Fruit fly (Drosophila melanogaster) whole organism, pupa: ENCODE results near the gene CG12702.

Experiments
- CG10348 ChIP-seq: fragments of 200-800 bp; sonication (Bioruptor generic); IDR thresholded peaks from 2 replicates; pipeline ENCODE4 v1.3.6; 2022; ENCODE audit warnings: missing biosample characterization, missing genetic modification characterization
- CG12605 ChIP-seq: fragments of 200-800 bp; sonication (Bioruptor generic); IDR thresholded peaks from 2 replicates; pipeline ENCODE4 v1.3.6; 2022; ENCODE audit warnings: missing biosample characterization, missing genetic modification characterization
- CG13204 ChIP-seq: fragments of 200-800 bp; sonication (Bioruptor generic); optimal IDR thresholded peaks from 2 replicates; lab custom pipeline; 2018; ENCODE audit warnings: missing biosample characterization, mild to moderate bottlenecking, missing genetic modification characterization, moderate library complexity
- CG14655 ChIP-seq: fragments of 200-800 bp; sonication (Bioruptor generic); optimal IDR thresholded peaks from 3 replicates; lab custom pipeline; 2017; ENCODE audit warnings: mild to moderate bottlenecking, missing biosample characterization, missing genetic modification reagents, missing genetic modification characterization
- CG15710 ChIP-seq: fragments of 200-800 bp; sonication (Bioruptor generic); optimal IDR thresholded peaks from 2 replicates; lab custom pipeline; 2018; ENCODE audit warnings: missing biosample characterization, mild to moderate bottlenecking, missing genetic modification characterization, moderate library complexity
- CG17806 ChIP-seq: fragments of 200-800 bp; sonication (Bioruptor generic); optimal IDR thresholded peaks from 2 replicates; lab custom pipeline; 2018; ENCODE audit warnings: missing biosample characterization, mild to moderate bottlenecking, missing genetic modification characterization, moderate library complexity
- CG32121 ChIP-seq: fragments of 200-800 bp; sonication (Bioruptor generic); IDR thresholded peaks from 2 replicates; pipeline ENCODE4 v1.3.6; 2022; ENCODE audit warnings: missing biosample characterization, missing genetic modification characterization
- CG34367 ChIP-seq: fragments of 200-800 bp; sonication (Bioruptor generic); optimal IDR thresholded peaks from 2 replicates; lab custom pipeline; 2018; ENCODE audit warnings: missing biosample characterization, mild to moderate bottlenecking, missing genetic modification characterization
- CG4496 ChIP-seq: fragments of 200-800 bp; sonication (Bioruptor generic); IDR thresholded peaks from 3 replicates; pipeline ENCODE4 v1.3.6; 2022; ENCODE audit warnings: missing biosample characterization, missing genetic modification characterization
- CG8159 ChIP-seq: fragments of 200-800 bp; sonication (Bioruptor generic); optimal IDR thresholded peaks from 3 replicates; lab custom pipeline; 2018; ENCODE audit warnings: missing biosample characterization, mild to moderate bottlenecking, missing genetic modification characterization, moderate library complexity
- CG8301 ChIP-seq: fragments of 200-800 bp; sonication (Bioruptor generic); optimal IDR thresholded peaks from 2 replicates; lab custom pipeline; 2018; ENCODE audit warnings: missing biosample characterization, mild to moderate bottlenecking, missing genetic modification characterization
- CG9948 ChIP-seq: fragments of 200-800 bp; sonication (Bioruptor generic); optimal IDR thresholded peaks from 2 replicates; lab custom pipeline; 2018; ENCODE audit warnings: missing biosample characterization, mild to moderate bottlenecking, missing genetic modification characterization, moderate library complexity
- D1 ChIP-seq: fragments of 200-800 bp; sonication (Bioruptor generic); optimal IDR thresholded peaks from 2 replicates; lab custom pipeline; 2018; ENCODE audit warnings: missing biosample characterization, mild to moderate bottlenecking, missing genetic modification characterization, moderate library complexity
- EcR ChIP-seq: fragments of 200-800 bp; sonication (Bioruptor generic); optimal IDR thresholded peaks from 3 replicates; lab custom pipeline; 2019; ENCODE audit warnings: missing biosample characterization, missing genetic modification characterization, mild to moderate bottlenecking, moderate library complexity, missing genetic modification reagents
- Ets98B ChIP-seq: fragments of 200-800 bp; sonication (Bioruptor generic); IDR thresholded peaks from 2 replicates; pipeline ENCODE4 v1.3.6; 2022; ENCODE audit warnings: missing biosample characterization, missing genetic modification characterization
- Pif1A ChIP-seq: fragments of 200-800 bp; sonication (Bioruptor generic); optimal IDR thresholded peaks from 3 replicates; lab custom pipeline; 2016; ENCODE audit warnings: missing biosample characterization, missing genetic modification characterization
- Pif1B ChIP-seq: fragments of 200-800 bp; sonication (Bioruptor generic); optimal IDR thresholded peaks from 3 replicates; lab custom pipeline; 2016; ENCODE audit warnings: missing biosample characterization, missing genetic modification characterization
- Snoo ChIP-seq: fragments of 200-800 bp; sonication (Bioruptor generic); optimal IDR thresholded peaks from 3 replicates; lab custom pipeline; 2017; ENCODE audit warnings: missing biosample characterization, mild to moderate bottlenecking, missing genetic modification characterization, inconsistent platforms
- fd96Ca ChIP-seq: fragments of 200-800 bp; sonication (Bioruptor generic); IDR thresholded peaks from 3 replicates; pipeline ENCODE4 v1.3.6; 2022; ENCODE audit warnings: missing biosample characterization, missing genetic modification characterization
- gl ChIP-seq: fragments of 200-800 bp; sonication (Bioruptor generic); optimal IDR thresholded peaks from 2 replicates; lab custom pipeline; 2018; ENCODE audit warnings: missing biosample characterization, mild to moderate bottlenecking, missing genetic modification characterization
- rn ChIP-seq: fragments of 200-800 bp; sonication (Bioruptor generic); IDR thresholded peaks from 2 replicates; pipeline ENCODE4 v1.3.6; 2022; ENCODE audit warnings: missing biosample characterization, missing genetic modification characterization

Gene CG12702

dm6 chrX:19764824-19765489, at the start of gene CG12702:
CG12702 (minus strand) TSS chrX:19764874.
- TF ChIP-seq CG13204 (GFP tag; lab: Kevin White, UChicago) (no peak), CG15710 (tag; lab: Kevin White, UChicago) (no peak), EcR (no peak), Snoo (tag; lab: Kevin White, UChicago) (no peak), CG32121 (no peak), CG9948 (no peak), CG8159 (tag; lab: Kevin White, UChicago) (no peak), CG34367 (no peak), gl (no peak), Ets98B (GFP tag; lab: Robert Waterston, UW) (no peak), CG17806 (tag; lab: Kevin White, UChicago) (no peak), rn (no peak), Pif1B (GFP tag; lab: Kevin White, UChicago) (no peak)

DNA sequence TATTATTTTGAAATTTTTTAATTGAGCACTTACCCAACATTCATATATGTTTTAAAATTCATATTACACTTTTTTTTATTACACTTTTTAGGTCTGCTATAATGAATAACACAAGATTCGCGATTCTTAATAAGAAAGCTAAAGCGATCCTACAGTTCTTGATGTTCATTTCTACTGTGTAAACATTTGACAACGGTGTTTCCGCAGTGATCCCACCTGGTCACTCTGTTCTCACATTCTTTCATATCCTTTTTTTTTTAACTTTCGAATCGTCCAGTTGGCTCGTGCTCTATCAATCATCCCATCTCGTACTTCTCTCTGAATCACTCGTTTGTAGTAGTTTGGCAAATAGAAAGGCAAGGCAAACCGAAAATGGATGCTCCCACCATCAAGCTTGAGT, 47.8 kb upstream of the CG12702 start, which contains the start of gene SkpD:
Gene SkpD, plus strand, starts transcription at position 301 of the 400 bp plus-strand sequence.
- no peak for TF ChIP-seq D1 (tag; lab: Kevin White, UChicago)
- no peak for TF ChIP-seq Pif1A (GFP tag; lab: Kevin White, UChicago)
- no peak for TF ChIP-seq Pif1B (GFP tag; lab: Kevin White, UChicago)
- TF ChIP-seq CG9948 = no peak
- TF ChIP-seq fd96Ca (GFP tag; lab: Robert Waterston, UW) = no peak
- no peak for TF ChIP-seq Snoo (tag; lab: Kevin White, UChicago)
- no peak for TF ChIP-seq CG4496
- TF ChIP-seq CG15710 (tag; lab: Kevin White, UChicago) = no peak
- TF ChIP-seq CG12605 (GFP tag; lab: Robert Waterston, UW) = no peak
- TF ChIP-seq CG10348 = no peak
- no peak for TF ChIP-seq rn
- no peak for TF ChIP-seq CG14655 (GFP tag; lab: Kevin White, UChicago)
- no peak for TF ChIP-seq EcR
- TF ChIP-seq CG8301 = no peak
- TF ChIP-seq CG17806 (tag; lab: Kevin White, UChicago) = no peak
- no peak for TF ChIP-seq gl
- no peak for TF ChIP-seq CG13204 (GFP tag; lab: Kevin White, UChicago)
- no peak for TF ChIP-seq CG8159 (tag; lab: Kevin White, UChicago)

DNA sequence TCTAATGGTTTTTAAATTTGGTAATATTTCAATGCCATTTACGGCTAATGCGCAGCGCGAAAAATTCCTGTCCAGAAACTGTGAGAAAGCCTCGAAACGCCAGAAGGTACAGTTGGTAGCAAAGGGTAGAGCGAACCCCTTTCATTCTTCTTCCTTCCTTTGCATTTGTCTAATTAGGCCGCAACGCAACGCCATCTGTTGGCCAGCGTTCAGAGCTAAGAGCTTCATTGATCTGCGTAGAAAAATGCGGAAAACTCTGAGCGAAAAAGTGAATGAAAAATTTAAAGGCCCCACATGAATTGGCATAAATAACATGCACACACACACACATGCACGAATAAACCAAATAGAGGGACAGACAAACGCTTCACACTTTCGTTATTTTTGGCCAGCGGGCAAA, 46.4 kb upstream of the CG12702 start:
- no peak for TF ChIP-seq rn
- no peak for TF ChIP-seq CG10348
- no peak for TF ChIP-seq CG9948
- TF ChIP-seq Ets98B (GFP tag; lab: Robert Waterston, UW) = no peak
- no peak for TF ChIP-seq CG34367
- TF ChIP-seq CG4496 = no peak
- TF ChIP-seq CG15710 (tag; lab: Kevin White, UChicago) = no peak
- TF ChIP-seq CG14655 (GFP tag; lab: Kevin White, UChicago) = no peak
- no peak for TF ChIP-seq gl
- TF ChIP-seq Pif1B (GFP tag; lab: Kevin White, UChicago) = no peak
- no peak for TF ChIP-seq CG12605 (GFP tag; lab: Robert Waterston, UW)
- TF ChIP-seq CG8301 = no peak
- TF ChIP-seq Snoo (tag; lab: Kevin White, UChicago) = no peak
- no peak for TF ChIP-seq fd96Ca (GFP tag; lab: Robert Waterston, UW)
- no peak for TF ChIP-seq EcR
- no peak for TF ChIP-seq CG17806 (tag; lab: Kevin White, UChicago)
- no peak for TF ChIP-seq D1 (tag; lab: Kevin White, UChicago)
- TF ChIP-seq CG13204 (GFP tag; lab: Kevin White, UChicago) = no peak
- TF ChIP-seq, all 21 proteins: peak for 0

- TF ChIP-seq Pif1B (GFP tag; lab: Kevin White, UChicago) = no peak
- TF ChIP-seq CG10348 = no peak
- no peak for TF ChIP-seq CG8159 (tag; lab: Kevin White, UChicago)
- no peak for TF ChIP-seq gl
- no peak for TF ChIP-seq Ets98B (GFP tag; lab: Robert Waterston, UW)
- TF ChIP-seq CG34367 = no peak
- TF ChIP-seq, all 21 proteins: peak for 0
Measured at dm6 chrX:19806137-19806536, 41.5 kb upstream of the CG12702 start.

dm6 chrX:19795808-19796207, 31.1 kb upstream of the CG12702 start:
- TF ChIP-seq CG17806 (tag; lab: Kevin White, UChicago) = no peak
- no peak for TF ChIP-seq CG13204 (GFP tag; lab: Kevin White, UChicago)
- no peak for TF ChIP-seq CG15710 (tag; lab: Kevin White, UChicago)
- TF ChIP-seq gl = no peak
- TF ChIP-seq CG14655 (GFP tag; lab: Kevin White, UChicago) = no peak
- TF ChIP-seq CG4496 = no peak
- no peak for TF ChIP-seq Ets98B (GFP tag; lab: Robert Waterston, UW)
- no peak for TF ChIP-seq CG12605 (GFP tag; lab: Robert Waterston, UW)
- TF ChIP-seq CG8159 (tag; lab: Kevin White, UChicago) = no peak
- no peak for TF ChIP-seq CG32121
- no peak for TF ChIP-seq rn
- no peak for TF ChIP-seq Pif1A (GFP tag; lab: Kevin White, UChicago)
- TF ChIP-seq Pif1B (GFP tag; lab: Kevin White, UChicago) = no peak
- TF ChIP-seq CG34367 = no peak
- no peak for TF ChIP-seq CG9948
- no peak for TF ChIP-seq Snoo (tag; lab: Kevin White, UChicago)
- TF ChIP-seq CG8301 = no peak
- no peak for TF ChIP-seq CG10348
- TF ChIP-seq fd96Ca (GFP tag; lab: Robert Waterston, UW) = no peak
- no peak for TF ChIP-seq D1 (tag; lab: Kevin White, UChicago)

dm6 chrX:19792572-19792971, 27.9 kb upstream of the CG12702 start:
- TF ChIP-seq CG8159 (tag; lab: Kevin White, UChicago) (no peak), Pif1A (GFP tag; lab: Kevin White, UChicago) (no peak), fd96Ca (GFP tag; lab: Robert Waterston, UW) (no peak), CG17806 (tag; lab: Kevin White, UChicago) (no peak), EcR (no peak), CG13204 (GFP tag; lab: Kevin White, UChicago) (no peak), Snoo (tag; lab: Kevin White, UChicago) (no peak)
